Worm (Caenorhabditis elegans) whole organism, young adult: ENCODE measurements around the gene C18D11.7.

Experiments
- F10E7.11 ChIP-seq: sonication (generic microtip); optimal IDR thresholded peaks from 2 replicates; lab custom pipeline; 2017; ENCODE audit warnings: mild to moderate bottlenecking, missing genetic modification characterization, moderate library complexity, missing compliant biosample characterization
- ZK185.1 ChIP-seq: sonication (generic microtip); optimal IDR thresholded peaks from 2 replicates; lab custom pipeline; 2016; ENCODE audit warnings: mild to moderate bottlenecking, missing genetic modification characterization, missing compliant biosample characterization; ENCODE audit not compliant: poor library complexity, severe bottlenecking
- attf-3 ChIP-seq: fragments of 200-800 bp; sonication (Bioruptor generic); conservative IDR thresholded peaks from 2 replicates; pipeline ENCODE4 v1.3.6; 2022; ENCODE audit warnings: missing genetic modification reagents, missing genetic modification characterization, missing compliant biosample characterization
- attf-5 ChIP-seq: fragments of 200-800 bp; sonication (Bioruptor generic); optimal IDR thresholded peaks from 2 replicates; lab custom pipeline; 2018; ENCODE audit warnings: mild to moderate bottlenecking, missing genetic modification characterization, missing compliant biosample characterization
- attf-6 ChIP-seq: fragments of 200-800 bp; sonication (Bioruptor generic); IDR thresholded peaks from 2 replicates; pipeline ENCODE4 v1.3.6; 2022; ENCODE audit warnings: missing genetic modification reagents, missing genetic modification characterization, missing compliant biosample characterization
- ceh-100 ChIP-seq: fragments of 200-800 bp; sonication (Bioruptor generic); IDR thresholded peaks from 2 replicates; pipeline ENCODE4 v1.3.6; 2022; ENCODE audit warnings: missing genetic modification reagents, missing genetic modification characterization, missing compliant biosample characterization
- lir-1 ChIP-seq: fragments of 200-800 bp; sonication (Bioruptor generic); conservative IDR thresholded peaks from 2 replicates; pipeline ENCODE4 v1.3.6; 2022; ENCODE audit warnings: missing genetic modification reagents, missing genetic modification characterization, missing compliant biosample characterization
- nhr-80 ChIP-seq: sonication (generic microtip); optimal IDR thresholded peaks from 2 replicates; lab custom pipeline; 2016; ENCODE audit warnings: missing genetic modification characterization, missing compliant biosample characterization
- snpc-4 ChIP-seq, 5 experiments: fragments of 150-350 bp in 1 of 5; sonication (generic microtip) in 4 of 5; optimal IDR thresholded peaks; 2 replicates each; lab custom pipeline; 2014 to 2018; ENCODE audit warnings: missing genetic modification characterization in 5 of 5, missing biosample characterization in 3 of 5, antibody characterized with exemption in 2 of 5, mild to moderate bottlenecking in 2 of 5, missing compliant biosample characterization in 2 of 5, missing genotype in 2 of 5, moderate library complexity in 2 of 5, missing genetic modification reagents in 1 of 5
- unc-62 ChIP-seq: fragments of 150-350 bp; optimal IDR thresholded peaks from 2 replicates; lab custom pipeline; 2014; ENCODE audit warnings: missing biosample characterization, missing genetic modification reagents, missing genetic modification characterization

DNA sequence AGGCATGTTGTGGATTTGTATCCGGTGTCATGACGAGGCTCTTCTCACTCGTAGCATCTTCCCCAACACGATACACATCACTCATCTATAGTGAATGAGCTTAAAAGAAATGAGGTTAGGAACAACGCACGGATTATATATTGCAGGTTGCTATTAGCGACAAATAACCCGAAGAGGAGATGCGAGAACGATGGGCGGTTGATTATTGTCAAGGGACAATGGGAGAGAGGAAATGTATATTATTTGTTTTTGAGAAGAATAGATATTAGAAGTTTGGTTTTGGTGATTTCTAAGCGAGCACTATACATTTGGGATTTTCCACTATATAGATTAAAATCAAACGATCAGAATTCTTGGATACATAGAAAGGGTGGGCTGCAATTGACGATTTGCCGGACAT is at the start of gene C18D11.7:
- TF ChIP-seq lir-1 (GFP tag; lab: Robert Waterston, UW) (no peak), attf-6 (GFP tag; lab: Robert Waterston, UW) (no peak), F10E7.11 (tag; lab: Kevin White, UChicago) (no peak), snpc-4 (GFP tag; optimal IDR thresholded peaks at IDR 0.05; lab: Kevin White, UChicago) (no peak), snpc-4 (tag; optimal IDR thresholded peaks at IDR 0.05; lab: Kevin White, UChicago) (no peak), ceh-100 (no peak), attf-5 (GFP tag; lab: Kevin White, UChicago) (no peak), ZK185.1 (no peak), attf-3 (GFP tag; lab: Robert Waterston, UW) (no peak), unc-62 (no peak), nhr-80 (no peak)
